Worm (Caenorhabditis elegans) whole organism, L2 larva: ENCODE data around the gene gpa-9.

Experiments
- ZK546.5 ChIP-seq: sonication (generic microtip); optimal IDR thresholded peaks from 2 replicates; lab custom pipeline; 2017; ENCODE audit warnings: missing biosample characterization, missing genetic modification characterization
- ceh-82 ChIP-seq: fragments of 150-350 bp; optimal IDR thresholded peaks from 2 replicates; lab custom pipeline; 2014; ENCODE audit warnings: missing biosample characterization, missing genetic modification characterization
- elt-1 ChIP-seq: fragments of 150-350 bp; optimal IDR thresholded peaks from 2 replicates; lab custom pipeline; 2014; ENCODE audit warnings: missing biosample characterization, missing genetic modification characterization
- nhr-11 ChIP-seq: fragments of 150-350 bp; optimal IDR thresholded peaks from 2 replicates; lab custom pipeline; 2014; ENCODE audit warnings: missing biosample characterization, missing genetic modification characterization
- unc-62 ChIP-seq: fragments of 150-350 bp; optimal IDR thresholded peaks from 2 replicates; lab custom pipeline; 2014; ENCODE audit warnings: missing biosample characterization, missing genetic modification reagents, missing genetic modification characterization

DNA sequence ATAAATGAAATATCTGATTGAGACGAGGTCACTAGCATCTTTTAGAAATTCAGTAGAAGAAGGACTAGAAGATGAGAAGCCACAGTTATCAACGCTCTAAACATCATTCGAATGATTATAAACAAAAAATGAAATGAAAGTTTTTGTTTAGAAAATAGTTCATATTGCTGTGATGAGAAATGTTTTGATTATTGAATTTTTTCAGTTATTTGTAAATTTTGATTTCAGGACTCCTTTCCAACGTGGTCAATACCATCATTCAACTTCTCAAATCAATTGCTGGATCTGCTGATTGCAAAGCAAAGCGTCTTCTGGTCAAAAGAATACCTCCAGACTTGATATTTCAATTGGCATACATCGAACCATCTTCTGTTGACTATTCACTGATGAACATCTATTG, 9.0 kb upstream of the gpa-9 start, which contains the start of gene W05B10.6:
- TF ChIP-seq elt-1 (tag; lab: Kevin White, UChicago) (no peak), nhr-11 (tag; lab: Kevin White, UChicago) (no peak), ceh-82 (no peak), ZK546.5 (no peak), unc-62 (GFP tag; lab: Kevin White, UChicago) (no peak)
